Worm (Caenorhabditis elegans): ENCODE data around the gene W03G11.4.

- TF ChIP-seq dpl-1 (GFP tag; optimal IDR thresholded peaks at IDR 0.05) (no peak), sea-2 (GFP tag; IDR thresholded peaks at IDR 0.05) (no peak), hlh-26 (GFP tag; conservative IDR thresholded peaks at IDR 0.05) (no peak), ets-4 (GFP tag; optimal IDR thresholded peaks at IDR 0.05) (no peak), snpc-1.1 (tag; optimal IDR thresholded peaks at IDR 0.05; ENCODE audit: insufficient read depth) (no peak)
Measured at ce11 chrX:12114024-12114423, 21.1 kb upstream of the W03G11.4 start, which contains the start of gene lgc-15.
